Worm (Caenorhabditis elegans) whole organism, L4/young adult: ENCODE results near the gene sid-2.

Source experiments
- dao-5 ChIP-seq: sonication (generic microtip); optimal IDR thresholded peaks from 2 replicates; lab custom pipeline; 2016; ENCODE audit warnings: missing genotype, missing genetic modification characterization, moderate library complexity, missing compliant biosample characterization
- him-1 ChIP-seq: sonication (generic microtip); optimal IDR thresholded peaks from 2 replicates; lab custom pipeline; 2016; ENCODE audit warnings: missing genotype, missing genetic modification reagents, missing genetic modification characterization, missing compliant biosample characterization

DNA sequence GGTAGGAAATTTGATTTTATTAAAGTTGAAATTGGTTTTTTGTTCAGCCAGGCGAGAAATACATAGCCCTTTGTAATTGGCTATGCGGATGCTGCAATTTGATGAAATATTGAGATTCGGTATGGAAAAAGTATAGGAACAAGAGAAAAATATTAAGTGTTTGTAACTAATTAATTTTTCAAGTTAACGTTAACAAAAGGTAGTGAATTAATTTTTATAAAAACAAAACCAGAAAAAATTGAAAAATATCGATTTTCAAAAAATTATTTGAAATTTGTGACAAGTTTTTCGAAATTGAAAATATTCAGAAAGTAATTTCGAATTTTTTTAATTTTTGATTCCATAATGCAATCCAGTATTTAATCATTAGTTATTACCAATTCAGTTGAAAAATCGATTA lies 52.3 kb downstream of the sid-2 start, which contains the start of gene W06F12.2:
- TF ChIP-seq him-1 (tag; lab: Kevin White, UChicago) (no peak), dao-5 (no peak)
